Worm (Caenorhabditis elegans) whole organism, L1 larva: Measurements from ENCODE around the gene nid-1.

Experiments
- C16A3.4 ChIP-seq: fragments of 150-350 bp; optimal IDR thresholded peaks from 2 replicates; lab custom pipeline; 2014; ENCODE audit warnings: missing biosample characterization, missing genetic modification characterization
- F16B12.6 ChIP-seq: fragments of 150-350 bp; optimal IDR thresholded peaks from 2 replicates; lab custom pipeline; 2014; ENCODE audit warnings: missing biosample characterization, missing genetic modification characterization
- aha-1 ChIP-seq: fragments of 150-350 bp; optimal IDR thresholded peaks from 2 replicates; lab custom pipeline; 2014; ENCODE audit warnings: missing biosample characterization, missing genetic modification characterization
- blmp-1 ChIP-seq: fragments of 150-350 bp; optimal IDR thresholded peaks from 2 replicates; lab custom pipeline; 2014; ENCODE audit warnings: missing biosample characterization, missing genetic modification characterization
- ceh-8 ChIP-seq: fragments of 200-800 bp; sonication (Bioruptor generic); optimal IDR thresholded peaks from 2 replicates; lab custom pipeline; 2018; ENCODE audit warnings: mild to moderate bottlenecking, missing genetic modification characterization, moderate library complexity, missing compliant biosample characterization
- ceh-82 ChIP-seq, 3 experiments: fragments of 150-350 bp in 1 of 3; sonication (generic microtip) in 2 of 3; optimal IDR thresholded peaks; 2 replicates each; lab custom pipeline; 2014 to 2017; ENCODE audit warnings: missing biosample characterization in 3 of 3, missing genetic modification characterization in 3 of 3
- ceh-88 ChIP-seq: fragments of 200-800 bp; sonication (Bioruptor generic); IDR thresholded peaks from 2 replicates; pipeline ENCODE4 v1.3.6; 2022; ENCODE audit warnings: missing genetic modification characterization, missing compliant biosample characterization
- ceh-90 ChIP-seq: sonication (generic microtip); optimal IDR thresholded peaks from 2 replicates; lab custom pipeline; 2016; ENCODE audit warnings: missing genetic modification characterization, missing compliant biosample characterization
- dsc-1 ChIP-seq: sonication (generic microtip); optimal IDR thresholded peaks from 2 replicates; lab custom pipeline; 2016; ENCODE audit warnings: mild to moderate bottlenecking, missing genetic modification characterization, missing compliant biosample characterization
- egl-13 ChIP-seq: sonication (generic microtip); optimal IDR thresholded peaks from 2 replicates; lab custom pipeline; 2016; ENCODE audit warnings: missing genotype, missing genetic modification reagents, missing genetic modification characterization, missing compliant biosample characterization
- egl-27 ChIP-seq, 2 experiments: fragments of 150-350 bp in 1 of 2; sonication (generic microtip); optimal IDR thresholded peaks; 3 replicates each; lab custom pipeline; 2017 to 2018; ENCODE audit warnings: missing biosample characterization in 2 of 2, missing genetic modification characterization in 2 of 2, missing genetic modification reagents in 2 of 2
- elt-2 ChIP-seq: sonication (generic microtip); optimal IDR thresholded peaks from 2 replicates; lab custom pipeline; 2016; ENCODE audit warnings: missing genetic modification characterization, mild to moderate bottlenecking, inconsistent platforms, missing compliant biosample characterization, missing genetic modification reagents
- elt-3 ChIP-seq, 6 experiments: fragments of 150-350 bp in 1 of 6; sonication (generic microtip); optimal IDR thresholded peaks; 2 replicates each; lab custom pipeline; 2017 to 2018; ENCODE audit warnings: missing biosample characterization in 6 of 6, missing genetic modification characterization in 6 of 6, inconsistent platforms in 1 of 6
- fkh-10 ChIP-seq: sonication (generic microtip); optimal IDR thresholded peaks from 2 replicates; lab custom pipeline; 2017; ENCODE audit warnings: missing biosample characterization, missing genetic modification reagents, missing genetic modification characterization
- fkh-4 ChIP-seq: sonication (generic microtip); optimal IDR thresholded peaks from 2 replicates; lab custom pipeline; 2016; ENCODE audit warnings: missing compliant biosample characterization, missing genetic modification characterization, borderline replicate concordance
- fkh-8 ChIP-seq: sonication (generic microtip); optimal IDR thresholded peaks from 2 replicates; lab custom pipeline; 2016; ENCODE audit warnings: mild to moderate bottlenecking, missing genetic modification characterization, missing compliant biosample characterization
- grh-1 ChIP-seq: fragments of 200-800 bp; sonication (Bioruptor generic); IDR thresholded peaks from 2 replicates; pipeline ENCODE4 v1.3.6; 2022; ENCODE audit warnings: missing genetic modification reagents, missing genetic modification characterization, missing compliant biosample characterization
- hlh-4 ChIP-seq: sonication (generic microtip); optimal IDR thresholded peaks from 2 replicates; lab custom pipeline; 2016; ENCODE audit warnings: mild to moderate bottlenecking, missing genetic modification characterization, missing compliant biosample characterization
- hpl-2 ChIP-seq: fragments of 150-350 bp; optimal IDR thresholded peaks from 2 replicates; lab custom pipeline; 2014; ENCODE audit warnings: missing biosample characterization, missing genetic modification reagents, missing genetic modification characterization
- isw-1 ChIP-seq: fragments of 200-800 bp; sonication (Bioruptor generic); IDR thresholded peaks from 2 replicates; pipeline ENCODE4 v1.3.6; 2022; ENCODE audit warnings: missing genetic modification characterization, missing compliant biosample characterization
- lin-14 ChIP-seq: fragments of 200-800 bp; sonication (Bioruptor generic); optimal IDR thresholded peaks from 2 replicates; lab custom pipeline; 2018; ENCODE audit warnings: mild to moderate bottlenecking, missing genetic modification characterization, moderate library complexity, missing compliant biosample characterization
- lin-39 ChIP-seq: fragments of 150-350 bp; optimal IDR thresholded peaks from 2 replicates; lab custom pipeline; 2014; ENCODE audit warnings: missing biosample characterization, missing genetic modification reagents, missing genetic modification characterization
- lsy-2 ChIP-seq, 2 experiments: fragments of 150-350 bp; optimal IDR thresholded peaks; 2 replicates each; lab custom pipeline; 2014; ENCODE audit warnings: missing biosample characterization in 2 of 2, missing genetic modification characterization in 2 of 2
- mab-9 ChIP-seq: fragments of 200-800 bp; sonication (Bioruptor generic); IDR thresholded peaks from 2 replicates; pipeline ENCODE4 v1.3.6; 2022; ENCODE audit warnings: missing genetic modification reagents, missing genetic modification characterization, missing compliant biosample characterization
- mdl-1 ChIP-seq, 2 experiments: fragments of 150-350 bp; optimal IDR thresholded peaks; 2 replicates each; lab custom pipeline; 2014 to 2017; ENCODE audit warnings: missing biosample characterization in 2 of 2, missing genetic modification characterization in 2 of 2, inconsistent platforms in 1 of 2
- mef-2 ChIP-seq: fragments of 150-350 bp; optimal IDR thresholded peaks from 2 replicates; lab custom pipeline; 2014; ENCODE audit warnings: missing biosample characterization, missing genetic modification characterization
- mep-1 ChIP-seq: fragments of 150-350 bp; optimal IDR thresholded peaks from 2 replicates; lab custom pipeline; 2014; ENCODE audit warnings: missing biosample characterization, missing genetic modification characterization
- nhr-11 ChIP-seq: fragments of 150-350 bp; optimal IDR thresholded peaks from 2 replicates; lab custom pipeline; 2014; ENCODE audit warnings: missing biosample characterization, missing genetic modification characterization
- nhr-19 ChIP-seq: fragments of 200-800 bp; sonication (Bioruptor generic); conservative IDR thresholded peaks from 2 replicates; pipeline ENCODE4 v1.3.6; 2022; ENCODE audit warnings: missing genetic modification characterization, missing compliant biosample characterization
- nhr-20 ChIP-seq: sonication (generic microtip); optimal IDR thresholded peaks from 2 replicates; lab custom pipeline; 2016; ENCODE audit warnings: mild to moderate bottlenecking, missing genetic modification characterization, missing compliant biosample characterization
- nhr-28 ChIP-seq: fragments of 150-350 bp; optimal IDR thresholded peaks from 2 replicates; lab custom pipeline; 2014; ENCODE audit warnings: missing biosample characterization, missing genetic modification characterization
- nhr-47 ChIP-seq: sonication (generic microtip); optimal IDR thresholded peaks from 2 replicates; lab custom pipeline; 2016; ENCODE audit warnings: mild to moderate bottlenecking, missing genetic modification characterization, moderate library complexity, missing compliant biosample characterization
- nhr-71 ChIP-seq: sonication (generic microtip); optimal IDR thresholded peaks from 2 replicates; lab custom pipeline; 2016; ENCODE audit warnings: mild to moderate bottlenecking, missing genetic modification characterization, moderate library complexity, missing compliant biosample characterization
- nhr-76 ChIP-seq: sonication (generic microtip); optimal IDR thresholded peaks from 2 replicates; lab custom pipeline; 2017; ENCODE audit warnings: missing biosample characterization, missing genetic modification characterization
- nhr-84 ChIP-seq: sonication (generic microtip); optimal IDR thresholded peaks from 2 replicates; lab custom pipeline; 2017; ENCODE audit warnings: missing biosample characterization, missing genetic modification characterization
- nhr-90 ChIP-seq: sonication (generic microtip); optimal IDR thresholded peaks from 2 replicates; lab custom pipeline; 2016; ENCODE audit warnings: mild to moderate bottlenecking, missing genetic modification characterization, missing compliant biosample characterization; ENCODE audit not compliant: poor library complexity
- pag-3 ChIP-seq: sonication (generic microtip); optimal IDR thresholded peaks from 2 replicates; lab custom pipeline; 2017; ENCODE audit warnings: missing genetic modification characterization, mild to moderate bottlenecking, missing compliant biosample characterization, antibody characterized with exemption, borderline replicate concordance; ENCODE audit not compliant: insufficient read depth
- pax-3 ChIP-seq: fragments of 200-800 bp; sonication (Bioruptor generic); optimal IDR thresholded peaks from 2 replicates; lab custom pipeline; 2018; ENCODE audit warnings: mild to moderate bottlenecking, missing genetic modification characterization, moderate library complexity, missing compliant biosample characterization
- rnt-1 ChIP-seq: sonication (generic microtip); optimal IDR thresholded peaks from 2 replicates; lab custom pipeline; 2016; ENCODE audit warnings: mild to moderate bottlenecking, missing genetic modification characterization, moderate library complexity, missing compliant biosample characterization
- skn-1 ChIP-seq: fragments of 150-350 bp; optimal IDR thresholded peaks from 2 replicates; lab custom pipeline; 2014; ENCODE audit warnings: missing biosample characterization, missing genetic modification characterization
- snu-23 ChIP-seq: sonication (generic microtip); optimal IDR thresholded peaks from 2 replicates; lab custom pipeline; 2016; ENCODE audit warnings: missing genetic modification characterization, missing compliant biosample characterization
- sox-4 ChIP-seq: sonication (generic microtip); optimal IDR thresholded peaks from 2 replicates; lab custom pipeline; 2016; ENCODE audit warnings: missing genetic modification characterization, missing compliant biosample characterization
- sup-37 ChIP-seq: fragments of 200-800 bp; sonication (Bioruptor generic); optimal IDR thresholded peaks from 2 replicates; lab custom pipeline; 2018; ENCODE audit warnings: mild to moderate bottlenecking, missing genetic modification characterization, missing compliant biosample characterization
- swsn-7 ChIP-seq: sonication (generic microtip); optimal IDR thresholded peaks from 2 replicates; lab custom pipeline; 2016; ENCODE audit warnings: missing genetic modification characterization, missing compliant biosample characterization
- tlp-1 ChIP-seq: fragments of 150-350 bp; optimal IDR thresholded peaks from 2 replicates; lab custom pipeline; 2014; ENCODE audit warnings: missing biosample characterization, missing genetic modification characterization
- unc-130 ChIP-seq: fragments of 150-350 bp; optimal IDR thresholded peaks from 2 replicates; lab custom pipeline; 2017; ENCODE audit warnings: missing biosample characterization, missing genetic modification characterization, inconsistent platforms
- unc-62 ChIP-seq: fragments of 150-350 bp; optimal IDR thresholded peaks from 2 replicates; lab custom pipeline; 2014; ENCODE audit warnings: missing biosample characterization, missing genetic modification reagents, missing genetic modification characterization
- unc-98 ChIP-seq: fragments of 200-800 bp; sonication (Bioruptor generic); IDR thresholded peaks from 2 replicates; pipeline ENCODE4 v1.3.6; 2022; ENCODE audit warnings: missing genetic modification characterization, missing compliant biosample characterization
- xbp-1 ChIP-seq: sonication (generic microtip); optimal IDR thresholded peaks from 2 replicates; lab custom pipeline; 2016; ENCODE audit warnings: missing genetic modification characterization, missing compliant biosample characterization
- zag-1 ChIP-seq: fragments of 150-350 bp; optimal IDR thresholded peaks from 2 replicates; lab custom pipeline; 2014; ENCODE audit warnings: missing biosample characterization, missing genetic modification characterization
- zip-4 ChIP-seq: fragments of 200-800 bp; sonication (Bioruptor generic); optimal IDR thresholded peaks from 2 replicates; lab custom pipeline; 2018; ENCODE audit warnings: mild to moderate bottlenecking, missing genetic modification characterization, moderate library complexity, missing compliant biosample characterization
- ztf-11 ChIP-seq, 2 experiments: sonication (generic microtip); optimal IDR thresholded peaks; 2 replicates each; lab custom pipeline; 2016 to 2017; ENCODE audit warnings: missing genetic modification characterization in 2 of 2, missing biosample characterization in 1 of 2, missing compliant biosample characterization in 1 of 2

Gene nid-1

ce11 chrV:12950812-12951528, 41.1 kb downstream of the nid-1 start, which contains the start of the genes T16G1.9 and T16G1.18 (continued):
- no peak for TF ChIP-seq ztf-11 (tag; optimal IDR thresholded peaks at IDR 0.05; lab: Kevin White, UChicago)
- TF ChIP-seq lsy-2 (tag; optimal IDR thresholded peaks at IDR 0.05; lab: Kevin White, UChicago): peak; percentile 41 to 67
- TF ChIP-seq ceh-88 (GFP tag; lab: Robert Waterston, UW): no peak
- no peak for TF ChIP-seq mab-9 (GFP tag; lab: Robert Waterston, UW)
- peak in 2 of 3 experiments; percentile 21 to 47 for TF ChIP-seq ceh-82 (tag; optimal IDR thresholded peaks at IDR 0.05; lab: Kevin White, UChicago)
- TF ChIP-seq hpl-2 (GFP tag; lab: Kevin White, UChicago): no peak
- TF ChIP-seq nhr-90 (tag; lab: Kevin White, UChicago): no peak
- TF ChIP-seq mdl-1 (tag; optimal IDR thresholded peaks at IDR 0.05; lab: Kevin White, UChicago): no peak
- no peak for TF ChIP-seq nhr-76 (tag; lab: Kevin White, UChicago)
- peak; percentile 27 for TF ChIP-seq rnt-1
- peak; percentile 7 for TF ChIP-seq F16B12.6 (tag; lab: Kevin White, UChicago)
- no peak for TF ChIP-seq fkh-10 (GFP tag; lab: Kevin White, UChicago)
- peak; percentile 49 for TF ChIP-seq nhr-71 (tag; lab: Kevin White, UChicago)
- no peak for TF ChIP-seq pax-3 (tag; lab: Kevin White, UChicago)
- TF ChIP-seq fkh-4 (tag; lab: Kevin White, UChicago): no peak
- no peak for TF ChIP-seq nhr-84 (tag; lab: Kevin White, UChicago)
- TF ChIP-seq nhr-19 (GFP tag; lab: Robert Waterston, UW): peak; percentile 27; the same call in 1 of the 2 replicates
- no peak for TF ChIP-seq zag-1 (tag; lab: Kevin White, UChicago)
- TF ChIP-seq ceh-8 (GFP tag; lab: Kevin White, UChicago): no peak
- no peak for TF ChIP-seq grh-1 (GFP tag; lab: Robert Waterston, UW)
- TF ChIP-seq ceh-90 (tag; lab: Kevin White, UChicago): no peak
- TF ChIP-seq nhr-11: no peak
- TF ChIP-seq lin-39: no peak
- TF ChIP-seq unc-62 (GFP tag; lab: Kevin White, UChicago): no peak
- TF ChIP-seq hlh-4 (tag; lab: Kevin White, UChicago): no peak
- peak; percentile 19 for TF ChIP-seq swsn-7 (tag; lab: Kevin White, UChicago)
- TF ChIP-seq egl-27 (tag; optimal IDR thresholded peaks at IDR 0.05; lab: Kevin White, UChicago): no peak
- peak in 1 of 6 experiments; percentile 6 for TF ChIP-seq elt-3 (tag; optimal IDR thresholded peaks at IDR 0.05; lab: Kevin White, UChicago)
- no peak for TF ChIP-seq blmp-1
- peak; percentile 36 for TF ChIP-seq xbp-1
- TF ChIP-seq elt-2: no peak
- peak; percentile 9 for TF ChIP-seq C16A3.4 (tag; lab: Kevin White, UChicago)
- TF ChIP-seq mep-1: peak; percentile 43
- no peak for TF ChIP-seq zip-4 (GFP tag; lab: Kevin White, UChicago)
- TF ChIP-seq sup-37: no peak
- peak; percentile 24 for TF ChIP-seq nhr-47
- no peak for TF ChIP-seq mef-2 (tag; lab: Kevin White, UChicago)
- TF ChIP-seq pag-3: no peak
- no peak for TF ChIP-seq dsc-1 (tag; lab: Kevin White, UChicago)
- no peak for TF ChIP-seq sox-4 (tag; lab: Kevin White, UChicago)
- TF ChIP-seq unc-98: no peak

- TF ChIP-seq aha-1: no peak
- TF ChIP-seq isw-1: no peak
- TF ChIP-seq nhr-20: no peak
- no peak for TF ChIP-seq nhr-28 (tag; lab: Kevin White, UChicago)
- TF ChIP-seq fkh-8 (tag; lab: Kevin White, UChicago): no peak
- TF ChIP-seq egl-13 (tag; lab: Kevin White, UChicago): no peak
- peak; percentile 32 for TF ChIP-seq lin-14
- no peak for TF ChIP-seq skn-1 (tag; lab: Kevin White, UChicago)
- TF ChIP-seq pag-3: no peak
- no peak for TF ChIP-seq unc-130 (tag; lab: Kevin White, UChicago)
- TF ChIP-seq sox-4 (tag; lab: Kevin White, UChicago): no peak
- no peak for TF ChIP-seq unc-62 (GFP tag; lab: Kevin White, UChicago)
- no peak for TF ChIP-seq tlp-1
- no peak for TF ChIP-seq mef-2 (tag; lab: Kevin White, UChicago)
- no peak for TF ChIP-seq egl-27 (tag; optimal IDR thresholded peaks at IDR 0.05; lab: Kevin White, UChicago)
- peak; percentile 33 for TF ChIP-seq xbp-1
- TF ChIP-seq snu-23: peak; percentile 43
These were observed 42.4 kb downstream of the nid-1 start, which contains the start of gene pqn-68 for ce11 chrV:12952287-12952686. Gene pqn-68, plus strand, starts transcription at chrV:12952636.
